Fruit fly (Drosophila melanogaster): ENCODE measurements around the gene Ant2.

- TF ChIP-seq CG8159 (tag; optimal IDR thresholded peaks at IDR 0.05), result no peak
- no peak for TF ChIP-seq Snoo (tag; optimal IDR thresholded peaks at IDR 0.05)
- no peak for TF ChIP-seq fd96Ca (GFP tag; IDR thresholded peaks at IDR 0.05)
- no peak for TF ChIP-seq CG17806 (tag; optimal IDR thresholded peaks at IDR 0.05)
- TF ChIP-seq D1 (tag; optimal IDR thresholded peaks at IDR 0.05), result no peak
These were observed 1.7 kb downstream of the Ant2 start for dm6 chrX:10784812-10785638.

Measured in whole organism, pupa.